Worm (Caenorhabditis elegans): Measurements from ENCODE around the gene Y44A6D.1.

DNA sequence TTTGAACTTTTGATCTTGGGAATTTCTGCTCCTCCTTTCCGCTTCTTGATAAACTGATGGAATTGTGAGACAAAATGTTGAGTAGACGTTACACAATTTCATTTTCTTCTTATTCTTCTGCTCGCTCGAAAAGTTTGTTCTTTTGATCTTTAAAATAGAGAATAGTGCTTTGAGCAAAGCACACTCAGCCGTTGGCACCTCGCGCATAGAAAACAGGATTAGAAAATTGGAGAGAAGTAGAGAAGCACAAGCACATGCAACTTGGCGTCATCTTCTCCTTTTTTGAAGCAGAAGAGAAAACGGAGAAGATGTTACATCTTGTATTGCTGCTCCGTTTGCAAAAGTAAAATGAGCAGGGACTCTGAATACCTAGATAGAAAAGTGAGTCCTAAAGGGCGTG lies 7.6 kb downstream of the Y44A6D.1 start:
- TF ChIP-seq mep-1 (tag; optimal IDR thresholded peaks at IDR 0.05), result peak; percentile 33
- no peak for TF ChIP-seq blmp-1 (tag; optimal IDR thresholded peaks at IDR 0.05)
- no peak for TF ChIP-seq nhr-28 (tag; optimal IDR thresholded peaks at IDR 0.05)
- no peak for TF ChIP-seq nhr-12 (tag; optimal IDR thresholded peaks at IDR 0.05)
- TF ChIP-seq mls-2 (tag; optimal IDR thresholded peaks at IDR 0.05), result no peak
- TF ChIP-seq snpc-4 (tag; optimal IDR thresholded peaks at IDR 0.05), result no peak
- TF ChIP-seq pha-4 (tag; optimal IDR thresholded peaks at IDR 0.05), result no peak
- no peak for TF ChIP-seq lin-13 (tag; optimal IDR thresholded peaks at IDR 0.05)
- TF ChIP-seq unc-62 (GFP tag; optimal IDR thresholded peaks at IDR 0.05), result peak; percentile 30
- no peak for TF ChIP-seq zip-8 (tag; optimal IDR thresholded peaks at IDR 0.05)
- no peak for TF ChIP-seq elt-3 (tag; optimal IDR thresholded peaks at IDR 0.05)
- TF ChIP-seq nhr-237 (tag; optimal IDR thresholded peaks at IDR 0.05), result no peak

Measured in whole organism, mixed stage, embryonic.